Worm (Caenorhabditis elegans) whole organism, early embryonic: ENCODE measurements around the gene pph-1.

Experiments used
- B0310.2 ChIP-seq: sonication (generic microtip); optimal IDR thresholded peaks from 2 replicates; lab custom pipeline; 2016; ENCODE audit warnings: mild to moderate bottlenecking, missing genetic modification characterization, missing compliant biosample characterization
- F13C5.2 ChIP-seq: sonication (generic microtip); optimal IDR thresholded peaks from 2 replicates; lab custom pipeline; 2017; ENCODE audit warnings: mild to moderate bottlenecking, missing genetic modification characterization, inconsistent platforms, missing compliant biosample characterization
- aly-1 ChIP-seq: sonication (generic microtip); optimal IDR thresholded peaks from 2 replicates; lab custom pipeline; 2016; ENCODE audit warnings: missing genetic modification characterization, missing compliant biosample characterization
- ama-1 ChIP-seq: fragments of 150-350 bp; optimal IDR thresholded peaks from 2 replicates; lab custom pipeline; 2014
- ceh-13 ChIP-seq: fragments of 200-800 bp; sonication (Bioruptor generic); optimal IDR thresholded peaks from 2 replicates; lab custom pipeline; 2018; ENCODE audit warnings: mild to moderate bottlenecking, missing genetic modification characterization, missing compliant biosample characterization
- ceh-36 ChIP-seq: sonication (generic microtip); optimal IDR thresholded peaks from 2 replicates; lab custom pipeline; 2016; ENCODE audit warnings: missing genetic modification characterization, inconsistent platforms, missing compliant biosample characterization
- ets-7 ChIP-seq: sonication (generic microtip); optimal IDR thresholded peaks from 2 replicates; lab custom pipeline; 2016; ENCODE audit warnings: missing genotype, missing genetic modification characterization, missing compliant biosample characterization
- flt-1 ChIP-seq: fragments of 200-800 bp; sonication (Bioruptor generic); IDR thresholded peaks from 2 replicates; pipeline ENCODE4 v1.3.6; 2022; ENCODE audit warnings: missing genetic modification characterization, missing compliant biosample characterization
- hmbx-1 ChIP-seq: sonication (generic microtip); optimal IDR thresholded peaks from 2 replicates; lab custom pipeline; 2016; ENCODE audit warnings: mild to moderate bottlenecking, missing genetic modification characterization, missing compliant biosample characterization
- hmg-4 ChIP-seq: fragments of 200-800 bp; sonication (Bioruptor generic); optimal IDR thresholded peaks from 2 replicates; lab custom pipeline; 2018; ENCODE audit warnings: mild to moderate bottlenecking, missing genetic modification characterization, missing compliant biosample characterization
- hnd-1 ChIP-seq: sonication (generic microtip); optimal IDR thresholded peaks from 2 replicates; lab custom pipeline; 2016; ENCODE audit warnings: missing genetic modification characterization, missing compliant biosample characterization
- pes-1 ChIP-seq: fragments of 200-800 bp; sonication (Bioruptor generic); IDR thresholded peaks from 2 replicates; pipeline ENCODE4 v1.3.6; 2022; ENCODE audit warnings: missing genetic modification reagents, missing genetic modification characterization, missing compliant biosample characterization
- scrt-1 ChIP-seq: fragments of 200-800 bp; sonication (Bioruptor generic); IDR thresholded peaks from 2 replicates; pipeline ENCODE4 v1.3.6; 2022; ENCODE audit warnings: missing genetic modification characterization, missing compliant biosample characterization
- sea-1 ChIP-seq: fragments of 200-800 bp; sonication (Bioruptor generic); conservative IDR thresholded peaks from 2 replicates; pipeline ENCODE4 v1.3.6; 2022; ENCODE audit warnings: missing genetic modification characterization, missing compliant biosample characterization
- tbx-11 ChIP-seq: fragments of 200-800 bp; sonication (Bioruptor generic); IDR thresholded peaks from 2 replicates; pipeline ENCODE4 v1.3.6; 2022; ENCODE audit warnings: missing genetic modification characterization, missing compliant biosample characterization
- tbx-37 ChIP-seq: fragments of 200-800 bp; sonication (Bioruptor generic); conservative IDR thresholded peaks from 2 replicates; pipeline ENCODE4 v1.3.6; 2022; ENCODE audit warnings: missing genetic modification reagents, missing genetic modification characterization, missing compliant biosample characterization
- tra-4 ChIP-seq: sonication (generic microtip); optimal IDR thresholded peaks from 2 replicates; lab custom pipeline; 2017; ENCODE audit warnings: missing genetic modification characterization, missing compliant biosample characterization

pph-1 gene

DNA sequence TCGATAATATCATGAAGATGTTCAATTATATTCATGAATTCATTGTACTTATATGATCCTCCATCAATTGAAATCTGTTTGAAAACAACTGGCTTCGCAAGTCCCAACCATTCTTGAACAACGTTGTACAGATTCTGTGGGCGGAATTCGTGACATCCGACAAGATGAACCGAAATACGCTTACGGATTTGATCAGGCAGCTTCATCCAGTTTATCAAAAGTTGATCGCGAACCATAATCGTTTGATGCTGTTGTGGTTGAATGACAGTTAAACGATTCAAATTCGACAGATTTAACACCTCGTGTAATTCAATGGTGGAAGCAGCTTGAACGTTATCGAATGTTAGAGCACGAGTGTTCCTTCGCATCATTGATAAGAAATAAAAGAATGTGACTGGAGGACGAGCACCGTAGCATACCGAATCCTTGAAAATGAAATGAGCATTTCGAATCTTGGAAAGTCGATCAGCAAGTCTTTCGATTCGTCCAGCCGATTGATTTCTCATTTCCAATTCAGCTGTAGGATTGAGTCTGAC is 11.4 kb downstream of the pph-1 start:
- TF ChIP-seq hnd-1 (tag; lab: Kevin White, UChicago), result no peak
- TF ChIP-seq aly-1, result no peak
- TF ChIP-seq ceh-36 (tag; lab: Kevin White, UChicago), result no peak

ce11 chrV:10714630-10715029 is 12.3 kb downstream of the pph-1 start:
- no peak for TF ChIP-seq B0310.2 (tag; lab: Kevin White, UChicago)
- no peak for TF ChIP-seq sea-1 (GFP tag; lab: Robert Waterston, UW)
- TF ChIP-seq tbx-37, result no peak
- no peak for TF ChIP-seq pes-1
- no peak for TF ChIP-seq ceh-13
- TF ChIP-seq scrt-1 (GFP tag; lab: Robert Waterston, UW), result no peak
- no peak for TF ChIP-seq flt-1
- TF ChIP-seq tbx-11 (GFP tag; lab: Robert Waterston, UW), result no peak
- no peak for TF ChIP-seq ceh-36 (tag; lab: Kevin White, UChicago)
- TF ChIP-seq aly-1, result no peak
- no peak for TF ChIP-seq F13C5.2 (tag; lab: Kevin White, UChicago)
- no peak for TF ChIP-seq hmg-4
- no peak for TF ChIP-seq hnd-1 (tag; lab: Kevin White, UChicago)
- TF ChIP-seq ets-7, result no peak
- no peak for TF ChIP-seq tra-4
- TF ChIP-seq ama-1 (lab: Kevin White, UChicago), result no peak
- no peak for TF ChIP-seq hmbx-1 (tag; lab: Kevin White, UChicago)

ce11 chrV:10715158-10716152 is 13.1 kb downstream of the pph-1 start:
- no peak for TF ChIP-seq tbx-11 (GFP tag; lab: Robert Waterston, UW)
- peak; percentile 46 for TF ChIP-seq hmg-4
- no peak for TF ChIP-seq tbx-37
- TF ChIP-seq scrt-1 (GFP tag; lab: Robert Waterston, UW), result no peak
- TF ChIP-seq ceh-13, result no peak
- no peak for TF ChIP-seq sea-1 (GFP tag; lab: Robert Waterston, UW)
- no peak for TF ChIP-seq ets-7
- no peak for TF ChIP-seq hnd-1 (tag; lab: Kevin White, UChicago)
- no peak for TF ChIP-seq pes-1
- TF ChIP-seq flt-1, result no peak
- no peak for TF ChIP-seq ama-1 (lab: Kevin White, UChicago)
- peak; percentile 28 for TF ChIP-seq F13C5.2 (tag; lab: Kevin White, UChicago)
- no peak for TF ChIP-seq ceh-36 (tag; lab: Kevin White, UChicago)
- no peak for TF ChIP-seq tra-4
- no peak for TF ChIP-seq B0310.2 (tag; lab: Kevin White, UChicago)

DNA sequence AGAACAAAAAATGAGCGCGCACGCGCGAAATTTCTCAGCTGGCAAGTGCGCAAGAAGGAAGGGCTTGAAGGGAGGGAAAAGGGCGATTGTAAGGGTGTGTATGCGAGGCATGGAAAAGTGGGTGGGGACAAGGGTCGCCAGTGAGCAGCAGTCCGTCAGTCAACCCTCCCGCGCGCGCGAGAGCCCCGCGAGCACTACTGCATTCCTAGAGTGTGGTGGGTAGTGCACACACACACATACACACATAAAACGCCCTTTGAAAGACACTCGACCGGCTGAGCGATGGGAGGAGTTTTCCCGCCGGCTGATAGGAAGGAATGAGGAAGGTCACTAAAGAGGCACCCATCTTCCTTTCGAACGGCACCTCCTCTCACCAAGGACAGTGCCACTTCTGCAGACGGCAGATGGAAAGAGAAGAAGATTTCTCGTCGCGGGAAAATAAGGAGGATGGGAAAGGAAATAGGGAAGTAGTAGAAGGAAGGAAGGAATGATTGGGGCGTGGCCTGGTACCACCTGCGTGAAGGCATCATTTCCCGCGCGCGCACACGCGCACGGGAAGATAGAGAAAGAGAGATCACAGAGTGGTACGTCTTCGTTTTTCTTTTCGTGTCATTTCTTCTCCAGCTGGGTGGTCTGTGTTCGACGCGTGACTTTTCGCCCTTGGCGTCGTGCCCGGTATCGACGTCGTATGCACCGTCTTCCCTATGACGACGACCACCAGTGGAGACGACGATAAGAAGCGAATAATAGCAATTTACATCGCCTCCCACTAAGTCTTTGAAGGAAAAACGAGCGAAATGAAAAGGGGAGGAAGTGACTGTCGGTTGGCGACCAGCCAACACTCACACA is 14.7 kb downstream of the pph-1 start:
- 0 out of 2 replicates have a peak, but pooled peaks have one; percentile 39 for TF ChIP-seq pes-1
- TF ChIP-seq hmbx-1 (tag; lab: Kevin White, UChicago), result no peak
- TF ChIP-seq scrt-1 (GFP tag; lab: Robert Waterston, UW), result no peak
- TF ChIP-seq hmg-4, result no peak
- TF ChIP-seq aly-1, result peak; percentile 53
- TF ChIP-seq tra-4, result no peak
- no peak for TF ChIP-seq hnd-1 (tag; lab: Kevin White, UChicago)
- no peak for TF ChIP-seq ceh-36 (tag; lab: Kevin White, UChicago)
- no peak for TF ChIP-seq tbx-37
- no peak for TF ChIP-seq tbx-11 (GFP tag; lab: Robert Waterston, UW)
- no peak; the same call in 1 of the 2 replicates for TF ChIP-seq flt-1
- TF ChIP-seq ceh-13, result no peak
- no peak for TF ChIP-seq ets-7
- no peak for TF ChIP-seq B0310.2 (tag; lab: Kevin White, UChicago)
- peak; percentile 52 for TF ChIP-seq F13C5.2 (tag; lab: Kevin White, UChicago)
- TF ChIP-seq sea-1 (GFP tag; lab: Robert Waterston, UW), result no peak; the same call in 1 of the 2 replicates

- no peak for TF ChIP-seq F13C5.2 (tag; lab: Kevin White, UChicago)
- no peak for TF ChIP-seq ceh-13
- no peak for TF ChIP-seq ets-7
These were observed 15.7 kb downstream of the pph-1 start for ce11 chrV:10718037-10718436.

- no peak for TF ChIP-seq ets-7
- TF ChIP-seq F13C5.2 (tag; lab: Kevin White, UChicago), result no peak
- no peak for TF ChIP-seq sea-1 (GFP tag; lab: Robert Waterston, UW)
- no peak for TF ChIP-seq flt-1
- no peak for TF ChIP-seq ama-1 (lab: Kevin White, UChicago)
- no peak for TF ChIP-seq hmbx-1 (tag; lab: Kevin White, UChicago)
- no peak for TF ChIP-seq pes-1
- TF ChIP-seq hnd-1 (tag; lab: Kevin White, UChicago), result no peak
- no peak for TF ChIP-seq tbx-11 (GFP tag; lab: Robert Waterston, UW)
- TF ChIP-seq ceh-13, result no peak
- TF ChIP-seq tra-4, result no peak
These were observed 16.9 kb downstream of the pph-1 start for ce11 chrV:10719019-10719832.
